Worm (Caenorhabditis elegans) whole organism, early embryonic: ENCODE data around the gene K12H4.5.

ENCODE experiments used
- B0310.2 ChIP-seq: sonication (generic microtip); optimal IDR thresholded peaks from 2 replicates; lab custom pipeline; 2016; ENCODE audit warnings: mild to moderate bottlenecking, missing genetic modification characterization, missing compliant biosample characterization
- F13C5.2 ChIP-seq: sonication (generic microtip); optimal IDR thresholded peaks from 2 replicates; lab custom pipeline; 2017; ENCODE audit warnings: mild to moderate bottlenecking, missing genetic modification characterization, inconsistent platforms, missing compliant biosample characterization
- aly-1 ChIP-seq: sonication (generic microtip); optimal IDR thresholded peaks from 2 replicates; lab custom pipeline; 2016; ENCODE audit warnings: missing genetic modification characterization, missing compliant biosample characterization
- ama-1 ChIP-seq: fragments of 150-350 bp; optimal IDR thresholded peaks from 2 replicates; lab custom pipeline; 2014
- ceh-36 ChIP-seq: sonication (generic microtip); optimal IDR thresholded peaks from 2 replicates; lab custom pipeline; 2016; ENCODE audit warnings: missing genetic modification characterization, inconsistent platforms, missing compliant biosample characterization
- ets-7 ChIP-seq: sonication (generic microtip); optimal IDR thresholded peaks from 2 replicates; lab custom pipeline; 2016; ENCODE audit warnings: missing genotype, missing genetic modification characterization, missing compliant biosample characterization
- hmbx-1 ChIP-seq: sonication (generic microtip); optimal IDR thresholded peaks from 2 replicates; lab custom pipeline; 2016; ENCODE audit warnings: mild to moderate bottlenecking, missing genetic modification characterization, missing compliant biosample characterization
- hmg-4 ChIP-seq: fragments of 200-800 bp; sonication (Bioruptor generic); optimal IDR thresholded peaks from 2 replicates; lab custom pipeline; 2018; ENCODE audit warnings: mild to moderate bottlenecking, missing genetic modification characterization, missing compliant biosample characterization
- pes-1 ChIP-seq: fragments of 200-800 bp; sonication (Bioruptor generic); IDR thresholded peaks from 2 replicates; pipeline ENCODE4 v1.3.6; 2022; ENCODE audit warnings: missing genetic modification reagents, missing genetic modification characterization, missing compliant biosample characterization
- scrt-1 ChIP-seq: fragments of 200-800 bp; sonication (Bioruptor generic); IDR thresholded peaks from 2 replicates; pipeline ENCODE4 v1.3.6; 2022; ENCODE audit warnings: missing genetic modification characterization, missing compliant biosample characterization
- sea-1 ChIP-seq: fragments of 200-800 bp; sonication (Bioruptor generic); conservative IDR thresholded peaks from 2 replicates; pipeline ENCODE4 v1.3.6; 2022; ENCODE audit warnings: missing genetic modification characterization, missing compliant biosample characterization
- tbx-37 ChIP-seq: fragments of 200-800 bp; sonication (Bioruptor generic); conservative IDR thresholded peaks from 2 replicates; pipeline ENCODE4 v1.3.6; 2022; ENCODE audit warnings: missing genetic modification reagents, missing genetic modification characterization, missing compliant biosample characterization
- tra-4 ChIP-seq: sonication (generic microtip); optimal IDR thresholded peaks from 2 replicates; lab custom pipeline; 2017; ENCODE audit warnings: missing genetic modification characterization, missing compliant biosample characterization

- TF ChIP-seq sea-1 (GFP tag; lab: Robert Waterston, UW) (no peak), pes-1 (GFP tag; lab: Robert Waterston, UW) (no peak), hmg-4 (GFP tag; lab: Kevin White, UChicago) (no peak), F13C5.2 (tag; lab: Kevin White, UChicago) (no peak), ama-1 (lab: Kevin White, UChicago) (no peak), hmbx-1 (tag; lab: Kevin White, UChicago) (no peak), ceh-36 (tag; lab: Kevin White, UChicago) (no peak), ets-7 (tag; lab: Kevin White, UChicago) (no peak), aly-1 (tag; lab: Kevin White, UChicago) (no peak), tra-4 (no peak), B0310.2 (no peak), scrt-1 (GFP tag; lab: Robert Waterston, UW) (no peak), tbx-37 (GFP tag; lab: Robert Waterston, UW) (no peak)
These were observed 6.7 kb downstream of the K12H4.5 start, which contains the start of gene K12H4.7 for ce11 chrIII:8050944-8051343.
